Fruit fly (Drosophila melanogaster) whole organism, prepupa: ENCODE results near the gene Vm26Ac.

Experiments used
- Blimp-1 ChIP-seq: fragments of 200-800 bp; sonication (Bioruptor generic); optimal IDR thresholded peaks from 3 replicates; lab custom pipeline; 2017; ENCODE audit warnings: missing biosample characterization, missing genetic modification characterization, mild to moderate bottlenecking, moderate library complexity, missing genetic modification reagents
- CG1621 ChIP-seq: fragments of 200-800 bp; sonication (Bioruptor generic); optimal IDR thresholded peaks from 3 replicates; lab custom pipeline; 2018; ENCODE audit warnings: missing biosample characterization, mild to moderate bottlenecking, missing genetic modification characterization
- Ets21C ChIP-seq: fragments of 200-800 bp; sonication (Bioruptor generic); optimal IDR thresholded peaks from 3 replicates; lab custom pipeline; 2016; ENCODE audit warnings: missing biosample characterization, missing genetic modification characterization
- Ets96B ChIP-seq: fragments of 200-800 bp; optimal IDR thresholded peaks from 2 replicates; lab custom pipeline; 2019; ENCODE audit warnings: missing biosample characterization, mild to moderate bottlenecking, missing genetic modification characterization, moderate library complexity
- OdsH ChIP-seq: fragments of 200-800 bp; sonication (Bioruptor generic); optimal IDR thresholded peaks from 3 replicates; lab custom pipeline; 2016; ENCODE audit warnings: missing biosample characterization, missing genetic modification characterization
- Sox15 ChIP-seq: fragments of 200-800 bp; sonication (Bioruptor generic); optimal IDR thresholded peaks from 3 replicates; lab custom pipeline; 2016; ENCODE audit warnings: missing biosample characterization, missing genetic modification characterization

- TF ChIP-seq CG1621 (peak; percentile 88), Sox15 (GFP tag; lab: Kevin White, UChicago) (no peak), OdsH (GFP tag; lab: Kevin White, UChicago) (peak; percentile 23), Blimp-1 (GFP tag; lab: Kevin White, UChicago) (no peak), Ets96B (tag; lab: Kevin White, UChicago) (peak; percentile 29), Ets21C (GFP tag; lab: Kevin White, UChicago) (no peak)
These were observed 24.0 kb upstream of the Vm26Ac start for dm6 chr2L:5982334-5982987.
